Worm (Caenorhabditis elegans): ENCODE data around the gene epg-9.

epg-9 gene

DNA sequence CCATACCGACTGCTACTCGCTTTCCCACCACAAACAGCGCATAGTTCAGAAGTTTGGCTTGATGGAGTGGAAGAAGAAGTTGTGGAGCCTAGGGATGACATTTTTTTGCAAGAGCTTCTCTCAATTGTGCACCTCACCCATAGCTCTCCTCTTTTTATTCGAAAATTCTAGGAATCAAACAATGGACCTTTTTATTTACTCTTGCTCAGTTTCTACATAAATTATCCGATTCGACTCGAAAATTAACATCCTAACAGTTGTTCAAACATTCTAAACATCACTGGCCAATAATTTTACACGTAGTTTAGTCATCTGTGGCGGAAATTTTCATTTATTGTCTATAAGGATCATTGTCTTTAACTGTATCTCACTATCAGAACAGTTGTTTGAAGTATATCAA lies 19.5 kb upstream of the epg-9 start, which contains the start of gene nhr-242:
TSS of gene nhr-242 (minus strand) at position 101 of the 400 bp plus-strand sequence.
- no peak for TF ChIP-seq saeg-2 (GFP tag; IDR thresholded peaks at IDR 0.05)
- TF ChIP-seq lin-39 (tag; optimal IDR thresholded peaks at IDR 0.05): no peak
- no peak for TF ChIP-seq unc-62 (GFP tag; optimal IDR thresholded peaks at IDR 0.05 in 1 of 2)
- no peak for TF ChIP-seq unc-62 (tag; optimal IDR thresholded peaks at IDR 0.05)
- no peak for TF ChIP-seq aly-2 (tag; optimal IDR thresholded peaks at IDR 0.05)
- TF ChIP-seq Y48G9A.11 (GFP tag; IDR thresholded peaks at IDR 0.05): no peak
- no peak for TF ChIP-seq hmg-1.1 (GFP tag; IDR thresholded peaks at IDR 0.05)
- no peak for TF ChIP-seq nhr-111 (GFP tag; optimal IDR thresholded peaks at IDR 0.05)
- TF ChIP-seq ceh-44 (GFP tag; IDR thresholded peaks at IDR 0.05): no peak

DNA sequence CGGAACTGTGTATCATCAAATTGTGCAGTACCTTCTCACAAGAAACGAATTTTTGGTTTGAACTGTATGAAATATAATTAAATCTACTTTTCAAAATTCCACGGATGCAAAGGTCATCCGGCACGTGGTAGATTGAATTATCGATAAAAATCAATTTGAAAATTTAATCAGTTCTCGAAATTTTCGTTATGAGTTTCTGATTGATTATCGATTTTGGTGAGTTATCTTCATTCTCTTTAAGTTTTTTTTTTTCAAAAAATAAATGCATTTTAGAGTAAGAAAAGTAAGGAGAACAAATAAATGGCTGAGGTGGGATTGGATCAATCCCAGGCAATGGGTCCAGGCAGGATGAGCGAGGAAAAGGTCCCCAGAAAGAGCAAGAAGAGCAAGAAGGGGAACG lies 3.5 kb upstream of the epg-9 start, which contains the start of gene Y69A2AR.47:
TSS of gene Y69A2AR.47 (plus strand) at position 301 of the 400 bp plus-strand sequence.
- TF ChIP-seq egl-43 (GFP tag; IDR thresholded peaks at IDR 0.05) (no peak), hlh-11 (tag; optimal IDR thresholded peaks at IDR 0.05) (no peak), T26A8.4 (GFP tag; IDR thresholded peaks at IDR 0.05) (no peak), unc-130 (GFP tag; optimal IDR thresholded peaks at IDR 0.05) (no peak), nhr-28 (tag; optimal IDR thresholded peaks at IDR 0.05) (no peak), ceh-28 (tag; optimal IDR thresholded peaks at IDR 0.05) (no peak), unc-62 (GFP tag; optimal IDR thresholded peaks at IDR 0.05 in 1 of 2) (no peak), unc-62 (tag; optimal IDR thresholded peaks at IDR 0.05) (no peak), pqm-1 (tag; optimal IDR thresholded peaks at IDR 0.05) (no peak), dmd-6 (GFP tag; IDR thresholded peaks at IDR 0.05) (no peak), zip-2 (tag; optimal IDR thresholded peaks at IDR 0.05) (no peak), gei-8 (GFP tag; optimal IDR thresholded peaks at IDR 0.05) (no peak), nhr-41 (GFP tag; IDR thresholded peaks at IDR 0.05) (no peak), unc-39 (tag; optimal IDR thresholded peaks at IDR 0.05) (no peak), tra-1 (GFP tag; IDR thresholded peaks at IDR 0.05) (no peak), dve-1 (tag; optimal IDR thresholded peaks at IDR 0.05; ENCODE audit: insufficient read depth) (no peak), lsy-2 (tag; optimal IDR thresholded peaks at IDR 0.05) (no peak), dmd-9 (GFP tag; IDR thresholded peaks at IDR 0.05) (no peak), fos-1 (tag; optimal IDR thresholded peaks at IDR 0.05) (no peak), tag-97 (GFP tag; IDR thresholded peaks at IDR 0.05) (no peak), vab-7 (GFP tag; IDR thresholded peaks at IDR 0.05) (no peak)

DNA sequence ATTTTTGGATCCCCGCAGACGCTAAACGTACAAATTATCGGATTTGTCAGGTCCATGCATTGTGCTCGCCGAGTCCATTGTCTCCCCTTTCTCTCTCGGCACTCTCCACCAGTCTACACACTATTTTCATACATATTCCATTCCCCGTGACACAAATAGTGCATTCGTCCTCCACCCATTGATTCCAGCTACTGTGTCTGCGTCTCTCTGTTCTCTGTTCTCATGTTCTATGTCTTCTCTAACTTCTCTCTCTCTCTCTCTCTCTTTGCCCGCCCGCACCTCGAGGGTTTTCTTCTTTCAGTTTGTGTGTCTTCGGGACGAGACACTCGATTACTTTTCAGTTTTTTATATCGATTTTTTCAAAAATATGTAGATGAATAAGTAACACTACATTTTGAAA lies 1.3 kb upstream of the epg-9 start:
- peak; percentile 42 for TF ChIP-seq duxl-1 (tag; optimal IDR thresholded peaks at IDR 0.05; ENCODE audit: poor library complexity)
- TF ChIP-seq F37D6.2 (tag; optimal IDR thresholded peaks at IDR 0.05): peak; percentile 31
- no peak for TF ChIP-seq daf-8 (GFP tag; IDR thresholded peaks at IDR 0.05)
- TF ChIP-seq arid-1 (GFP tag; conservative IDR thresholded peaks at IDR 0.05): 0 out of 2 replicates have a peak, but pooled peaks have one; percentile 26
- peak; percentile 57; the same call in 1 of the 2 replicates for TF ChIP-seq nhr-42 (GFP tag; IDR thresholded peaks at IDR 0.05)
- TF ChIP-seq dpl-1 (GFP tag; optimal IDR thresholded peaks at IDR 0.05): peak; percentile 64
- peak; percentile 91 for TF ChIP-seq dve-1 (tag; optimal IDR thresholded peaks at IDR 0.05; ENCODE audit: insufficient read depth)
- peak; percentile 99 for TF ChIP-seq hlh-30 (tag; optimal IDR thresholded peaks at IDR 0.05; ENCODE audit: insufficient read depth)
- no peak for TF ChIP-seq unc-130 (GFP tag; optimal IDR thresholded peaks at IDR 0.05)
- TF ChIP-seq gei-8 (GFP tag; optimal IDR thresholded peaks at IDR 0.05): no peak
- peak; percentile 56 for TF ChIP-seq nhr-10 (tag; optimal IDR thresholded peaks at IDR 0.05)
- TF ChIP-seq tag-97 (GFP tag; IDR thresholded peaks at IDR 0.05): no peak
- TF ChIP-seq attf-4 (tag; optimal IDR thresholded peaks at IDR 0.05): no peak
- TF ChIP-seq nhr-102 (tag; optimal IDR thresholded peaks at IDR 0.05): peak; percentile 42
- TF ChIP-seq tra-1 (GFP tag; IDR thresholded peaks at IDR 0.05): no peak
- TF ChIP-seq hlh-11 (tag; optimal IDR thresholded peaks at IDR 0.05): peak; percentile 93
- no peak for TF ChIP-seq T20F7.1 (GFP tag; optimal IDR thresholded peaks at IDR 0.05)
- peak; percentile 67 for TF ChIP-seq rbr-2 (tag; optimal IDR thresholded peaks at IDR 0.05)
- peak in 1 of 2 experiments; percentile 77 for TF ChIP-seq hif-1 (tag; optimal IDR thresholded peaks at IDR 0.05)
- TF ChIP-seq lsy-2 (tag; optimal IDR thresholded peaks at IDR 0.05): peak; percentile 58 to 88
- peak; percentile 51 for TF ChIP-seq nhr-25 (tag; optimal IDR thresholded peaks at IDR 0.05; ENCODE audit: borderline replicate concordance, insufficient read depth)
- TF ChIP-seq ztf-7 (tag; optimal IDR thresholded peaks at IDR 0.05): no peak
- peak; percentile 55 for TF ChIP-seq mxl-3 (GFP tag; optimal IDR thresholded peaks at IDR 0.05)
- no peak for TF ChIP-seq jun-1 (tag; optimal IDR thresholded peaks at IDR 0.05)
- no peak for TF ChIP-seq snpc-1.2 (GFP tag; IDR thresholded peaks at IDR 0.05)
- TF ChIP-seq ceh-28 (tag; optimal IDR thresholded peaks at IDR 0.05): peak; percentile 34
- no peak for TF ChIP-seq lin-39 (tag; optimal IDR thresholded peaks at IDR 0.05)
- TF ChIP-seq ZK337.2 (GFP tag; IDR thresholded peaks at IDR 0.05): no peak
- no peak for TF ChIP-seq vab-7 (GFP tag; IDR thresholded peaks at IDR 0.05)
